Fruit fly (Drosophila melanogaster) whole organism, embryonic: ENCODE measurements around the gene CG31729.
A peak's percentile ranks its signal among the peaks of the same experiment; 100 is the strongest.

ENCODE experiments used
- Abd-B ChIP-seq: fragments of 200-800 bp; sonication (Bioruptor generic); optimal IDR thresholded peaks from 2 replicates; lab custom pipeline; 2018; ENCODE audit warnings: missing biosample characterization, mild to moderate bottlenecking, missing genetic modification characterization, moderate library complexity
- CG10267 ChIP-seq: fragments of 200-800 bp; sonication (Bioruptor generic); optimal IDR thresholded peaks from 2 replicates; lab custom pipeline; 2018; ENCODE audit warnings: missing biosample characterization, mild to moderate bottlenecking, missing genetic modification characterization, moderate library complexity
- CG10543 ChIP-seq: fragments of 200-800 bp; sonication (Bioruptor generic); optimal IDR thresholded peaks from 3 replicates; lab custom pipeline; 2017; ENCODE audit warnings: missing biosample characterization, mild to moderate bottlenecking, missing genetic modification characterization, moderate library complexity
- CG11093 ChIP-seq: fragments of 200-800 bp; sonication (Bioruptor generic); IDR thresholded peaks from 3 replicates; pipeline ENCODE4 v1.3.6; 2022; ENCODE audit warnings: missing biosample characterization, missing genetic modification characterization
- CG11696 ChIP-seq: fragments of 200-800 bp; sonication (Bioruptor generic); IDR thresholded peaks from 2 replicates; pipeline ENCODE4 v1.3.6; 2022; ENCODE audit warnings: missing biosample characterization, missing genetic modification characterization
- CG11723 ChIP-seq: fragments of 200-800 bp; sonication (Bioruptor generic); optimal IDR thresholded peaks from 2 replicates; lab custom pipeline; 2017; ENCODE audit warnings: missing biosample characterization, mild to moderate bottlenecking, missing genetic modification characterization
- CG12155 ChIP-seq: fragments of 200-800 bp; sonication (Bioruptor generic); optimal IDR thresholded peaks from 3 replicates; lab custom pipeline; 2016; ENCODE audit warnings: missing biosample characterization, missing genetic modification characterization
- CG12219 ChIP-seq: fragments of 200-800 bp; sonication (Bioruptor generic); optimal IDR thresholded peaks from 3 replicates; lab custom pipeline; 2018; ENCODE audit warnings: missing biosample characterization, mild to moderate bottlenecking, missing genetic modification characterization
- CG13123 ChIP-seq: fragments of 200-800 bp; sonication (Bioruptor generic); optimal IDR thresholded peaks from 2 replicates; lab custom pipeline; 2016; ENCODE audit warnings: missing biosample characterization, missing genetic modification characterization
- CG13287 ChIP-seq: fragments of 200-800 bp; sonication (Bioruptor generic); IDR thresholded peaks from 2 replicates; pipeline ENCODE4 v1.3.6; 2022; ENCODE audit warnings: missing biosample characterization, missing genetic modification characterization; ENCODE audit not compliant: partially characterized antibody
- CG13775 ChIP-seq: fragments of 200-800 bp; sonication (Bioruptor generic); optimal IDR thresholded peaks from 3 replicates; lab custom pipeline; 2017; ENCODE audit warnings: missing biosample characterization, mild to moderate bottlenecking, missing genetic modification characterization
- CG15514 ChIP-seq: fragments of 200-800 bp; sonication (Bioruptor generic); optimal IDR thresholded peaks from 3 replicates; lab custom pipeline; 2017; ENCODE audit warnings: missing biosample characterization, missing genetic modification characterization, mild to moderate bottlenecking, moderate library complexity, missing genetic modification reagents
- CG15601 ChIP-seq: fragments of 200-800 bp; sonication (Bioruptor generic); optimal IDR thresholded peaks from 3 replicates; lab custom pipeline; 2019; ENCODE audit warnings: missing biosample characterization, mild to moderate bottlenecking, missing genetic modification characterization, moderate library complexity
- CG16815 ChIP-seq: fragments of 200-800 bp; sonication (Bioruptor generic); optimal IDR thresholded peaks from 3 replicates; lab custom pipeline; 2017; ENCODE audit warnings: missing biosample characterization, mild to moderate bottlenecking, missing genetic modification characterization
- CG2116 ChIP-seq: fragments of 200-800 bp; sonication (Bioruptor generic); optimal IDR thresholded peaks from 3 replicates; lab custom pipeline; 2018; ENCODE audit warnings: missing biosample characterization, mild to moderate bottlenecking, missing genetic modification characterization
- CG30431 ChIP-seq: fragments of 200-800 bp; sonication (Bioruptor generic); optimal IDR thresholded peaks from 2 replicates; lab custom pipeline; 2017; ENCODE audit warnings: missing biosample characterization, missing genetic modification characterization
- CG31441 ChIP-seq: fragments of 200-800 bp; sonication (Bioruptor generic); IDR thresholded peaks from 2 replicates; pipeline ENCODE4 v1.3.6; 2022; ENCODE audit warnings: missing biosample characterization, missing genetic modification characterization
- CG32772 ChIP-seq: fragments of 200-800 bp; sonication (Bioruptor generic); IDR thresholded peaks from 2 replicates; pipeline ENCODE4 v1.3.6; 2022; ENCODE audit warnings: missing biosample characterization, missing genetic modification characterization
- CG42726 ChIP-seq: fragments of 200-800 bp; sonication (Bioruptor generic); IDR thresholded peaks from 2 replicates; pipeline ENCODE4 v1.3.6; 2022; ENCODE audit warnings: missing biosample characterization, missing genetic modification characterization; ENCODE audit not compliant: partially characterized antibody
- CG4360 ChIP-seq: fragments of 200-800 bp; sonication (Bioruptor generic); IDR thresholded peaks from 2 replicates; pipeline ENCODE4 v1.3.6; 2022; ENCODE audit warnings: missing biosample characterization, missing genetic modification characterization
- CG4404 ChIP-seq: fragments of 200-800 bp; sonication (Bioruptor generic); IDR thresholded peaks from 2 replicates; pipeline ENCODE4 v1.3.6; 2022; ENCODE audit warnings: missing biosample characterization, missing genetic modification characterization
- CG5245 ChIP-seq: fragments of 200-800 bp; sonication (Bioruptor generic); optimal IDR thresholded peaks from 3 replicates; lab custom pipeline; 2016; ENCODE audit warnings: missing biosample characterization, missing genetic modification characterization
- CG9215 ChIP-seq: fragments of 200-800 bp; sonication (Bioruptor generic); IDR thresholded peaks from 2 replicates; pipeline ENCODE4 v1.3.6; 2022; ENCODE audit warnings: missing biosample characterization, missing genetic modification characterization
- CG9876 ChIP-seq: fragments of 200-800 bp; sonication (Bioruptor generic); optimal IDR thresholded peaks from 2 replicates; lab custom pipeline; 2016; ENCODE audit warnings: missing biosample characterization, missing genetic modification characterization
- CoRest ChIP-seq: fragments of 200-800 bp; sonication (Bioruptor generic); optimal IDR thresholded peaks from 3 replicates; lab custom pipeline; 2018; ENCODE audit warnings: missing biosample characterization, mild to moderate bottlenecking, missing genetic modification characterization, moderate library complexity
- Dbx ChIP-seq: fragments of 200-800 bp; sonication (Bioruptor generic); IDR thresholded peaks from 3 replicates; pipeline ENCODE4 v1.3.6; 2022; ENCODE audit warnings: missing biosample characterization, missing genetic modification characterization
- Dfd ChIP-seq, 2 experiments: fragments of >200 bp; optimal IDR thresholded peaks; 2 replicates each; lab custom pipeline; 2017; ENCODE audit warnings: missing biosample characterization in 2 of 2, missing genetic modification characterization in 2 of 2
- Dip3 ChIP-seq: fragments of 200-800 bp; sonication (Bioruptor generic); optimal IDR thresholded peaks from 3 replicates; lab custom pipeline; 2016; ENCODE audit warnings: missing biosample characterization, missing genetic modification characterization
- Dref ChIP-seq: fragments of 200-800 bp; sonication (Bioruptor generic); IDR thresholded peaks from 2 replicates; pipeline ENCODE4 v1.3.6; 2022; ENCODE audit warnings: missing biosample characterization, missing genetic modification characterization
- H15 ChIP-seq: fragments of 200-800 bp; sonication (Bioruptor generic); IDR thresholded peaks from 3 replicates; pipeline ENCODE4 v1.3.6; 2022; ENCODE audit warnings: missing biosample characterization, missing genetic modification characterization
- Hr3 ChIP-seq: fragments of 200-800 bp; sonication (Bioruptor generic); optimal IDR thresholded peaks from 3 replicates; lab custom pipeline; 2016; ENCODE audit warnings: missing biosample characterization, missing genetic modification characterization
- Meics ChIP-seq: fragments of 200-800 bp; sonication (Bioruptor generic); optimal IDR thresholded peaks from 2 replicates; lab custom pipeline; 2017; ENCODE audit warnings: missing biosample characterization, mild to moderate bottlenecking, missing genetic modification characterization
- NFAT ChIP-seq: fragments of 200-800 bp; sonication (Bioruptor generic); IDR thresholded peaks from 2 replicates; pipeline ENCODE4 v1.3.6; 2022; ENCODE audit warnings: missing biosample characterization, missing genetic modification characterization
- PHDP ChIP-seq: fragments of 200-800 bp; sonication (Bioruptor generic); optimal IDR thresholded peaks from 3 replicates; lab custom pipeline; 2018; ENCODE audit warnings: missing biosample characterization, mild to moderate bottlenecking, missing genetic modification characterization, moderate library complexity
- Poxn ChIP-seq: fragments of 200-800 bp; sonication (Bioruptor generic); IDR thresholded peaks from 2 replicates; pipeline ENCODE4 v1.3.6; 2022; ENCODE audit warnings: missing biosample characterization, missing genetic modification characterization
- Rfx ChIP-seq: fragments of 200-800 bp; sonication (Bioruptor generic); IDR thresholded peaks from 2 replicates; pipeline ENCODE4 v1.3.6; 2022; ENCODE audit warnings: missing biosample characterization, missing genetic modification characterization
- Rx ChIP-seq: fragments of 200-800 bp; sonication (Bioruptor generic); IDR thresholded peaks from 2 replicates; pipeline ENCODE4 v1.3.6; 2022; ENCODE audit warnings: missing biosample characterization, missing genetic modification characterization
- Six4 ChIP-seq: fragments of 200-800 bp; sonication (Bioruptor generic); optimal IDR thresholded peaks from 2 replicates; lab custom pipeline; 2016; ENCODE audit warnings: missing biosample characterization, missing genetic modification characterization
- Usf ChIP-seq: fragments of 200-800 bp; sonication (Bioruptor generic); optimal IDR thresholded peaks from 2 replicates; lab custom pipeline; 2017; ENCODE audit warnings: missing genotype, missing biosample characterization, missing genetic modification characterization
- Xbp1 ChIP-seq: fragments of 200-800 bp; sonication (Bioruptor generic); optimal IDR thresholded peaks from 3 replicates; lab custom pipeline; 2016; ENCODE audit warnings: missing biosample characterization, mild to moderate bottlenecking, missing genetic modification characterization
- ara ChIP-seq: fragments of 200-800 bp; sonication (Bioruptor generic); IDR thresholded peaks from 2 replicates; pipeline ENCODE4 v1.3.6; 2022; ENCODE audit warnings: missing biosample characterization, missing genetic modification characterization
- gt ChIP-seq: fragments of 200-800 bp; sonication (Bioruptor generic); IDR thresholded peaks from 2 replicates; pipeline ENCODE4 v1.3.6; 2022; ENCODE audit warnings: missing biosample characterization, missing genetic modification characterization
- mam ChIP-seq: fragments of 200-800 bp; sonication (Bioruptor generic); optimal IDR thresholded peaks from 3 replicates; lab custom pipeline; 2016; ENCODE audit warnings: missing biosample characterization, missing genetic modification characterization
- phol ChIP-seq: fragments of 200-800 bp; sonication (Bioruptor generic); optimal IDR thresholded peaks from 3 replicates; lab custom pipeline; 2018; ENCODE audit warnings: missing biosample characterization, mild to moderate bottlenecking, missing genetic modification characterization, moderate library complexity
- psq ChIP-seq: fragments of 200-800 bp; sonication (Bioruptor generic); optimal IDR thresholded peaks from 2 replicates; lab custom pipeline; 2017; ENCODE audit warnings: missing biosample characterization, missing genetic modification characterization
- ranshi ChIP-seq: fragments of 200-800 bp; sonication (Bioruptor generic); IDR thresholded peaks from 2 replicates; pipeline ENCODE4 v1.3.6; 2022; ENCODE audit warnings: missing biosample characterization, missing genetic modification characterization
- sens ChIP-seq: fragments of 200-800 bp; sonication (Bioruptor generic); peaks from one replicate; lab custom pipeline; 2016; ENCODE audit warnings: missing biosample characterization, missing genetic modification characterization
- sob ChIP-seq: fragments of 200-800 bp; sonication (Bioruptor generic); IDR thresholded peaks from 2 replicates; pipeline ENCODE4 v1.3.6; 2022; ENCODE audit warnings: missing biosample characterization, missing genetic modification characterization
- sug ChIP-seq: fragments of 200-800 bp; optimal IDR thresholded peaks from 2 replicates; lab custom pipeline; 2019; ENCODE audit warnings: missing biosample characterization, mild to moderate bottlenecking, missing genetic modification characterization, moderate library complexity
- tio ChIP-seq: fragments of 200-800 bp; sonication (Bioruptor generic); optimal IDR thresholded peaks from 2 replicates; lab custom pipeline; 2017; ENCODE audit warnings: missing biosample characterization, missing genetic modification characterization, inconsistent platforms
- ttk ChIP-seq: fragments of 200-800 bp; sonication (Bioruptor generic); IDR thresholded peaks from 2 replicates; pipeline ENCODE4 v2.1.2; 2022; ENCODE audit warnings: missing biosample characterization, missing genetic modification characterization
- vfl ChIP-seq: fragments of 200-800 bp; sonication (Bioruptor generic); optimal IDR thresholded peaks from 2 replicates; lab custom pipeline; 2016; ENCODE audit warnings: missing biosample characterization, missing genetic modification characterization

CG31729 gene

dm6 chr2L:13286456-13286855 lies 3.3 kb upstream of the CG31729 start, which contains the start of the genes Drep4 and Uvrag (continued):
- TF ChIP-seq CG11723 (peak; percentile 17), Poxn (GFP tag; lab: Robert Waterston, UW) (peak; percentile 3; the same call in 1 of the 2 replicates), NFAT (GFP tag; lab: Robert Waterston, UW) (peak; percentile 44; the same call in 1 of the 2 replicates), CG4404 (GFP tag; lab: Robert Waterston, UW) (peak; percentile 32; the same call in 1 of the 2 replicates), CG15601 (tag; lab: Kevin White, UChicago) (peak; percentile 87), CG11696 (GFP tag; lab: Robert Waterston, UW) (no peak), Dref (GFP tag; lab: Robert Waterston, UW) (no peak), CG10543 (GFP tag; lab: Kevin White, UChicago) (no peak), CoRest (tag; lab: Kevin White, UChicago) (peak; percentile 88), CG2116 (GFP tag; lab: Kevin White, UChicago) (peak; percentile 57), Usf (GFP tag; lab: Kevin White, UChicago) (peak; percentile 7), CG12155 (peak; percentile 68), PHDP (tag; lab: Kevin White, UChicago) (no peak), Dfd (GFP tag; optimal IDR thresholded peaks at IDR 0.05; lab: Kevin White, UChicago) (no peak), CG10267 (tag; lab: Kevin White, UChicago) (peak; percentile 97), CG11093 (GFP tag; lab: Robert Waterston, UW) (0 out of 3 replicates have a peak, but pooled peaks have one; percentile 37), CG9215 (GFP tag; lab: Robert Waterston, UW) (peak; percentile 71), psq (GFP tag; lab: Kevin White, UChicago) (peak; percentile 44), ranshi (GFP tag; lab: Robert Waterston, UW) (0 out of 2 replicates have a peak, but pooled peaks have one; percentile 57), mam (GFP tag; lab: Kevin White, UChicago) (peak; percentile 16), CG15514 (peak; percentile 46), ara (GFP tag; lab: Robert Waterston, UW) (0 out of 2 replicates have a peak, but pooled peaks have one; percentile 18), CG9876 (GFP tag; lab: Kevin White, UChicago) (no peak), CG12219 (GFP tag; lab: Kevin White, UChicago) (no peak), Rx (GFP tag; lab: Robert Waterston, UW) (no peak), sens (GFP tag; lab: Kevin White, UChicago) (peak; percentile 83), Meics (GFP tag; lab: Kevin White, UChicago) (peak; percentile 69), Dip3 (GFP tag; lab: Kevin White, UChicago) (peak; percentile 33), CG5245 (no peak), CG4360 (GFP tag; lab: Robert Waterston, UW) (no peak), Six4 (GFP tag; lab: Kevin White, UChicago) (peak; percentile 17), sug (tag; lab: Kevin White, UChicago) (no peak), ttk (GFP tag; lab: Robert Waterston, UW) (peak; percentile 62), CG31441 (no peak), sob (peak; percentile 62; the same call in 1 of the 2 replicates), Xbp1 (GFP tag; lab: Kevin White, UChicago) (peak; percentile 76), H15 (GFP tag; lab: Robert Waterston, UW) (peak; percentile 43; the same call in 1 of the 3 replicates), CG13123 (peak; percentile 58), Hr3 (GFP tag; lab: Kevin White, UChicago) (peak; percentile 78), CG13287 (no peak), Dbx (GFP tag; lab: Robert Waterston, UW) (peak; percentile 75), CG42726 (GFP tag; lab: Robert Waterston, UW) (no peak), CG16815 (peak; percentile 43), phol (peak; percentile 78), gt (GFP tag; lab: Robert Waterston, UW) (no peak), CG32772 (GFP tag; lab: Robert Waterston, UW) (peak; percentile 62), CG30431 (GFP tag; lab: Kevin White, UChicago) (peak; percentile 17), vfl (GFP tag; lab: Kevin White, UChicago) (no peak), tio (GFP tag; lab: Kevin White, UChicago) (peak; percentile 66), Abd-B (GFP tag; lab: Kevin White, UChicago) (peak; percentile 78), CG13775 (GFP tag; lab: Kevin White, UChicago) (peak; percentile 77), Rfx (GFP tag; lab: Robert Waterston, UW) (peak; percentile 78)
